Worm (Caenorhabditis elegans) whole organism, L4 larva: ENCODE results near the gene F32D8.1.

Source experiments
- F26F4.8 ChIP-seq: fragments of 200-800 bp; sonication (Bioruptor generic); conservative IDR thresholded peaks from 2 replicates; pipeline ENCODE4 v1.3.6; 2022; ENCODE audit warnings: missing genetic modification characterization, missing compliant biosample characterization
- Y105C5A.15 ChIP-seq: fragments of 200-800 bp; sonication (Bioruptor generic); IDR thresholded peaks from 2 replicates; pipeline ENCODE4 v1.3.6; 2022; ENCODE audit warnings: missing genetic modification characterization, missing compliant biosample characterization
- Y48G9A.11 ChIP-seq: fragments of 200-800 bp; sonication (Bioruptor generic); IDR thresholded peaks from 2 replicates; pipeline ENCODE4 v1.3.6; 2022; ENCODE audit warnings: missing genetic modification reagents, missing genetic modification characterization, missing compliant biosample characterization
- ama-1 ChIP-seq: fragments of 150-350 bp; optimal IDR thresholded peaks from 2 replicates; lab custom pipeline; 2014; ENCODE audit warnings: inconsistent platforms, mixed read lengths
- arid-1 ChIP-seq: fragments of 200-800 bp; sonication (Bioruptor generic); conservative IDR thresholded peaks from 2 replicates; pipeline ENCODE4 v1.3.6; 2022; ENCODE audit warnings: missing genetic modification reagents, missing genetic modification characterization, missing compliant biosample characterization
- ceh-20 ChIP-seq: fragments of 200-800 bp; sonication (Bioruptor generic); IDR thresholded peaks from 2 replicates; pipeline ENCODE4 v1.3.6; 2022; ENCODE audit warnings: missing genetic modification reagents, missing genetic modification characterization, missing compliant biosample characterization
- ceh-32 ChIP-seq: sonication (generic microtip); optimal IDR thresholded peaks from 2 replicates; lab custom pipeline; 2016; ENCODE audit warnings: mild to moderate bottlenecking, missing genetic modification characterization, missing compliant biosample characterization; ENCODE audit not compliant: poor library complexity
- ceh-44 ChIP-seq: fragments of 200-800 bp; sonication (Bioruptor generic); IDR thresholded peaks from 2 replicates; pipeline ENCODE4 v1.3.6; 2022; ENCODE audit warnings: missing genetic modification reagents, missing genetic modification characterization, missing compliant biosample characterization
- ceh-82 ChIP-seq: sonication (generic microtip); optimal IDR thresholded peaks from 2 replicates; lab custom pipeline; 2017; ENCODE audit warnings: missing biosample characterization, missing genetic modification characterization
- cey-2 ChIP-seq: sonication (generic microtip); optimal IDR thresholded peaks from 3 replicates; lab custom pipeline; 2017; ENCODE audit warnings: missing genetic modification characterization, mild to moderate bottlenecking, missing compliant biosample characterization, antibody characterized with exemption, borderline replicate concordance; ENCODE audit not compliant: insufficient read depth
- daf-16 ChIP-seq, 3 experiments: sonication (generic microtip); optimal IDR thresholded peaks; 2 replicates each; lab custom pipeline; 2016 to 2017; ENCODE audit warnings: missing genetic modification characterization in 3 of 3, missing genetic modification reagents in 3 of 3, mild to moderate bottlenecking in 2 of 3, missing compliant biosample characterization in 2 of 3, missing biosample characterization in 1 of 3, moderate library complexity in 1 of 3
- daf-19 ChIP-seq: fragments of 200-800 bp; sonication (Bioruptor generic); conservative IDR thresholded peaks from 2 replicates; pipeline ENCODE4 v1.3.6; 2022; ENCODE audit warnings: missing genetic modification characterization, missing compliant biosample characterization
- dmd-6 ChIP-seq: fragments of 200-800 bp; sonication (Bioruptor generic); IDR thresholded peaks from 2 replicates; pipeline ENCODE4 v1.3.6; 2022; ENCODE audit warnings: missing genetic modification reagents, missing genetic modification characterization, missing compliant biosample characterization
- dpl-1 ChIP-seq: fragments of 150-350 bp; optimal IDR thresholded peaks from 2 replicates; lab custom pipeline; 2014; ENCODE audit warnings: missing biosample characterization, missing genetic modification reagents, missing genetic modification characterization
- duxl-1 ChIP-seq: sonication (generic microtip); optimal IDR thresholded peaks from 2 replicates; lab custom pipeline; 2016; ENCODE audit warnings: mild to moderate bottlenecking, missing genetic modification characterization, moderate library complexity, missing compliant biosample characterization; ENCODE audit not compliant: poor library complexity
- dve-1 ChIP-seq: sonication (generic microtip); optimal IDR thresholded peaks from 2 replicates; lab custom pipeline; 2017; ENCODE audit warnings: antibody characterized with exemption, mild to moderate bottlenecking, missing genetic modification characterization, missing compliant biosample characterization; ENCODE audit not compliant: insufficient read depth
- egl-27 ChIP-seq: sonication (generic microtip); optimal IDR thresholded peaks from 3 replicates; lab custom pipeline; 2017; ENCODE audit warnings: missing biosample characterization, missing genetic modification reagents, missing genetic modification characterization
- fkh-10 ChIP-seq: fragments of 150-350 bp; optimal IDR thresholded peaks from 2 replicates; lab custom pipeline; 2014; ENCODE audit warnings: missing biosample characterization, missing genetic modification reagents, missing genetic modification characterization
- fos-1 ChIP-seq: fragments of 150-350 bp; optimal IDR thresholded peaks from 2 replicates; lab custom pipeline; 2014; ENCODE audit warnings: missing biosample characterization, missing genetic modification characterization
- hlh-11 ChIP-seq: fragments of 200-800 bp; sonication (Bioruptor generic); optimal IDR thresholded peaks from 2 replicates; lab custom pipeline; 2018; ENCODE audit warnings: mild to moderate bottlenecking, missing genetic modification characterization, missing compliant biosample characterization
- hlh-30 ChIP-seq: sonication (generic microtip); optimal IDR thresholded peaks from 2 replicates; lab custom pipeline; 2017; ENCODE audit warnings: antibody characterized with exemption, mild to moderate bottlenecking, missing genetic modification characterization, missing compliant biosample characterization; ENCODE audit not compliant: insufficient read depth
- lin-1 ChIP-seq: fragments of 200-800 bp; sonication (Bioruptor generic); IDR thresholded peaks from 2 replicates; pipeline ENCODE4 v1.3.6; 2022; ENCODE audit warnings: missing genetic modification reagents, missing genetic modification characterization, missing compliant biosample characterization
- lin-15B ChIP-seq: fragments of 150-350 bp; sonication (generic microtip); optimal IDR thresholded peaks from 3 replicates; lab custom pipeline; 2014; ENCODE audit warnings: missing biosample characterization, missing genetic modification characterization
- lsy-2 ChIP-seq, 2 experiments: fragments of 150-350 bp in 1 of 2; sonication (generic microtip) in 1 of 2; optimal IDR thresholded peaks; 2 replicates each; lab custom pipeline; 2014 to 2017; ENCODE audit warnings: missing biosample characterization in 2 of 2, missing genetic modification characterization in 2 of 2
- madf-5 ChIP-seq, 2 experiments: fragments of 200-800 bp; sonication (Bioruptor generic); IDR thresholded peaks; 2 replicates each; pipeline ENCODE4 v1.3.6; 2022; ENCODE audit warnings: missing compliant biosample characterization in 2 of 2, missing genetic modification characterization in 2 of 2
- madf-9 ChIP-seq: fragments of 200-800 bp; sonication (Bioruptor generic); conservative IDR thresholded peaks from 2 replicates; pipeline ENCODE4 v1.3.6; 2022; ENCODE audit warnings: missing genetic modification reagents, missing genetic modification characterization, missing compliant biosample characterization
- mdl-1 ChIP-seq, 2 experiments: fragments of 150-350 bp in 1 of 2; sonication (generic microtip) in 1 of 2; optimal IDR thresholded peaks; 2 replicates each; lab custom pipeline; 2014 to 2017; ENCODE audit warnings: missing biosample characterization in 2 of 2, missing genetic modification characterization in 2 of 2
- nhr-10 ChIP-seq: fragments of 150-350 bp; optimal IDR thresholded peaks from 2 replicates; lab custom pipeline; 2014; ENCODE audit warnings: missing biosample characterization, missing genetic modification characterization
- nhr-111 ChIP-seq: fragments of 200-800 bp; sonication (Bioruptor generic); optimal IDR thresholded peaks from 2 replicates; lab custom pipeline; 2018; ENCODE audit warnings: mild to moderate bottlenecking, missing genetic modification characterization, missing compliant biosample characterization
- nhr-28 ChIP-seq: fragments of 150-350 bp; optimal IDR thresholded peaks from 2 replicates; lab custom pipeline; 2014; ENCODE audit warnings: missing biosample characterization, missing genetic modification characterization
- nhr-48 ChIP-seq: sonication (generic microtip); optimal IDR thresholded peaks from 2 replicates; lab custom pipeline; 2016; ENCODE audit warnings: mild to moderate bottlenecking, missing genetic modification characterization, missing compliant biosample characterization
- nhr-77 ChIP-seq: fragments of 150-350 bp; optimal IDR thresholded peaks from 2 replicates; lab custom pipeline; 2014; ENCODE audit warnings: missing biosample characterization, missing genetic modification characterization
- pha-4 ChIP-seq, 2 experiments: fragments of 150-350 bp in 1 of 2; fragments of 200-800 bp in 1 of 2; sonication (Bioruptor generic) in 1 of 2; IDR thresholded peaks in 1 of 2; optimal IDR thresholded peaks in 1 of 2; 2 replicates each; pipeline versions ENCODE4 v1.3.6 to Lab custom; 2014 to 2022; ENCODE audit warnings: missing genetic modification characterization in 2 of 2, missing genetic modification reagents in 2 of 2, missing biosample characterization in 1 of 2, missing compliant biosample characterization in 1 of 2
- sdz-12 ChIP-seq: fragments of 200-800 bp; sonication (Bioruptor generic); optimal IDR thresholded peaks from 2 replicates; lab custom pipeline; 2018; ENCODE audit warnings: mild to moderate bottlenecking, missing genetic modification characterization, missing compliant biosample characterization
- set-16 ChIP-seq: fragments of 200-800 bp; sonication (Bioruptor generic); IDR thresholded peaks from 2 replicates; pipeline ENCODE4 v1.3.6; 2022; ENCODE audit warnings: missing genetic modification reagents, missing genetic modification characterization, missing compliant biosample characterization
- snpc-1.2 ChIP-seq: fragments of 200-800 bp; sonication (Bioruptor generic); IDR thresholded peaks from 2 replicates; pipeline ENCODE4 v1.3.6; 2022; ENCODE audit warnings: missing genetic modification reagents, missing genetic modification characterization, missing compliant biosample characterization
- snpc-4 ChIP-seq: fragments of 150-350 bp; optimal IDR thresholded peaks from 2 replicates; lab custom pipeline; 2014; ENCODE audit warnings: missing biosample characterization, missing genetic modification characterization
- spr-1 ChIP-seq: sonication (generic microtip); optimal IDR thresholded peaks from 2 replicates; lab custom pipeline; 2016; ENCODE audit warnings: mild to moderate bottlenecking, missing genetic modification characterization, missing compliant biosample characterization
- spr-3 ChIP-seq: fragments of 200-800 bp; sonication (Bioruptor generic); optimal IDR thresholded peaks from 2 replicates; lab custom pipeline; 2018; ENCODE audit warnings: mild to moderate bottlenecking, missing genetic modification characterization, missing compliant biosample characterization
- tra-1 ChIP-seq: fragments of 200-800 bp; sonication (Bioruptor generic); IDR thresholded peaks from 2 replicates; pipeline ENCODE4 v1.3.6; 2022; ENCODE audit warnings: missing genetic modification reagents, missing genetic modification characterization, missing compliant biosample characterization
- unc-130 ChIP-seq: sonication (generic microtip); optimal IDR thresholded peaks from 2 replicates; lab custom pipeline; 2016; ENCODE audit warnings: missing genetic modification reagents, missing genetic modification characterization, missing compliant biosample characterization
- unc-39 ChIP-seq: sonication (generic microtip); optimal IDR thresholded peaks from 2 replicates; lab custom pipeline; 2017; ENCODE audit warnings: missing biosample characterization, missing genetic modification characterization
- unc-62 ChIP-seq, 3 experiments: fragments of 150-350 bp in 1 of 3; sonication (generic microtip); optimal IDR thresholded peaks in 2 of 3; peaks in 1 of 3; 1 replicate in 1 of 3; 2 replicates in 2 of 3; lab custom pipeline; 2014 to 2017; ENCODE audit warnings: missing biosample characterization in 3 of 3, missing genetic modification characterization in 3 of 3, missing genetic modification reagents in 3 of 3, missing genotype in 1 of 3
- zag-1 ChIP-seq: fragments of 150-350 bp; optimal IDR thresholded peaks from 2 replicates; lab custom pipeline; 2014; ENCODE audit warnings: missing biosample characterization, missing genetic modification characterization
- zfp-2 ChIP-seq: sonication (generic microtip); optimal IDR thresholded peaks from 2 replicates; lab custom pipeline; 2016; ENCODE audit warnings: mild to moderate bottlenecking, missing genetic modification characterization, missing compliant biosample characterization
- zfp-3 ChIP-seq: fragments of 200-800 bp; sonication (Bioruptor generic); conservative IDR thresholded peaks from 2 replicates; pipeline ENCODE4 v1.3.6; 2022; ENCODE audit warnings: missing genetic modification reagents, missing genetic modification characterization, missing compliant biosample characterization
- zip-2 ChIP-seq: fragments of 150-350 bp; optimal IDR thresholded peaks from 2 replicates; lab custom pipeline; 2014; ENCODE audit warnings: missing biosample characterization, missing genetic modification characterization

Gene F32D8.1

DNA sequence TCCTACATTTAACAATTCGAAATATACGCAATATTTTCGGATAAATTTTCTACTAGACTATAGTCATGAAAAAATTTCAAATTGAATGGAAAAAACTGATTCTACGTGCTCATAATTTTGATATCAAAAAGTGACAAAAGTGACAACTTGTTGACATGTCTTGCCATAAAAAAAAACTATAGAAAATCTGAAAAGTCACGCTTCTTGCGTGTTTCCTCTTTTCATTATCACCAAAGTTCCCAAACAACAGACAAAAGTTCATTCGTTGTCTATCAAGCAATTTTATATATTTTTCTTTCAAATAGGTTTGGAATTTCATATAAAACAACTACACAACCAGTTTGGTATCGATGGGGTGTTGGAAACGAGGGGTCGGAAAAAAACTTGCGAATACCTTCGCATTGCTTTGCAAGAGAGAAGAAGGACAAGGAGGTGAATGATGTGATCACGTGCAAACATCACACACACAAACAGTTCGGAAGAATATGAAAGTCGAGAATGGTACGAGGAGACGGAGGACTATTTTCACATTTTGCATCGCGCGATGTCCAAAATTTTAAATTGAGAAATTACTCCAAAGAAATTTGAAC, 21.5 kb upstream of the F32D8.1 start (continued):
- TF ChIP-seq ceh-44 (GFP tag; lab: Robert Waterston, UW), result no peak

DNA sequence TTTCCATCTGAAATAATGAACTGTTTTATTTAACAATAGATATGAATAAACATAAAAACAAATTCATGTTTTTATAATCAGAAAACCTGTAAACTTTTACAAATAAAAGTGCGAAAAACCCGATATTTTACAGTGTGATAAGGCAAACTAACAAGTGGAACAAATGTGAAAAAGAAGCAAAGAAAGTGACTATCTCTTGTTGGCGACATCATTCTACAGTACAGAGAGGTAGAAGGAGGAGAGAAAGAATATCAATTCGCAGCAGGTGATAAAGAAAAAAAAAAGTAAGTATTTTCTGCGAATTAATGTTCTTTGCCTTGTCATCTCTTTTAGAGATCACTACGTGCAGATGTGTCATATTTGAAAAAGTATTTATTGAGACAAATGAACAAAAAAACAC, 20.9 kb upstream of the F32D8.1 start:
- TF ChIP-seq Y105C5A.15 (GFP tag; lab: Robert Waterston, UW) (no peak), hlh-11 (tag; lab: Kevin White, UChicago) (peak; percentile 67), pha-4 (GFP tag; IDR thresholded peaks at IDR 0.05; lab: Robert Waterston, UW) (no peak), pha-4 (tag; optimal IDR thresholded peaks at IDR 0.05; lab: Kevin White, UChicago) (no peak), set-16 (GFP tag; lab: Robert Waterston, UW) (no peak), zfp-2 (tag; lab: Kevin White, UChicago) (no peak), unc-130 (GFP tag; lab: Kevin White, UChicago) (no peak), spr-3 (GFP tag; lab: Kevin White, UChicago) (no peak), fkh-10 (GFP tag; lab: Kevin White, UChicago) (no peak), dve-1 (tag; lab: Kevin White, UChicago) (peak; percentile 55), Y48G9A.11 (no peak), daf-19 (GFP tag; lab: Robert Waterston, UW) (no peak), ceh-20 (no peak), nhr-77 (peak; percentile 69), egl-27 (tag; lab: Kevin White, UChicago) (no peak), F26F4.8 (GFP tag; lab: Robert Waterston, UW) (no peak), lsy-2 (tag; optimal IDR thresholded peaks at IDR 0.05; lab: Kevin White, UChicago) (peak in 1 of 2 experiments; percentile 43), snpc-4 (no peak), ceh-82 (tag; lab: Kevin White, UChicago) (no peak), fos-1 (tag; lab: Kevin White, UChicago) (no peak), cey-2 (tag; lab: Kevin White, UChicago) (peak; percentile 26), hlh-30 (tag; lab: Kevin White, UChicago) (peak; percentile 23), nhr-28 (tag; lab: Kevin White, UChicago) (peak; percentile 91), nhr-10 (tag; lab: Kevin White, UChicago) (no peak), zfp-3 (GFP tag; lab: Robert Waterston, UW) (no peak), unc-39 (tag; lab: Kevin White, UChicago) (no peak), daf-16 (GFP tag; optimal IDR thresholded peaks at IDR 0.05; lab: Kevin White, UChicago) (no peak), daf-16 (tag; optimal IDR thresholded peaks at IDR 0.05; lab: Kevin White, UChicago) (peak; percentile 63), mdl-1 (tag; optimal IDR thresholded peaks at IDR 0.05; lab: Kevin White, UChicago) (peak in 1 of 2 experiments; percentile 43), dpl-1 (GFP tag; lab: Kevin White, UChicago) (peak; percentile 4), zag-1 (tag; lab: Kevin White, UChicago) (no peak), ama-1 (lab: Kevin White, UChicago) (no peak), duxl-1 (tag; lab: Kevin White, UChicago) (no peak), tra-1 (GFP tag; lab: Robert Waterston, UW) (no peak), nhr-111 (GFP tag; lab: Kevin White, UChicago) (no peak), madf-5 (GFP tag; IDR thresholded peaks at IDR 0.05; lab: Robert Waterston, UW) (no peak), snpc-1.2 (GFP tag; lab: Robert Waterston, UW) (no peak), zip-2 (tag; lab: Kevin White, UChicago) (no peak), madf-9 (GFP tag; lab: Robert Waterston, UW) (no peak), lin-1 (GFP tag; lab: Robert Waterston, UW) (no peak), unc-62 (GFP tag; optimal IDR thresholded peaks at IDR 0.05 in 1 of 2; lab: Kevin White, UChicago) (peak in 1 of 2 experiments; percentile 2), unc-62 (tag; optimal IDR thresholded peaks at IDR 0.05; lab: Kevin White, UChicago) (no peak), lin-15B (tag; lab: Kevin White, UChicago) (no peak), arid-1 (GFP tag; lab: Robert Waterston, UW) (no peak), dmd-6 (GFP tag; lab: Robert Waterston, UW) (peak; percentile 74), ceh-32 (tag; lab: Kevin White, UChicago) (no peak), nhr-48 (peak; percentile 36), sdz-12 (no peak), spr-1 (no peak)
